Worm (Caenorhabditis elegans) whole organism, midembryonic: ENCODE data around the gene srx-67.

Experiments
- flt-1 ChIP-seq: fragments of 200-800 bp; sonication (Bioruptor generic); IDR thresholded peaks from 2 replicates; pipeline ENCODE4 v1.3.6; 2022; ENCODE audit warnings: missing genetic modification characterization, missing compliant biosample characterization
- ref-1 ChIP-seq: fragments of 200-800 bp; sonication (Bioruptor generic); conservative IDR thresholded peaks from 2 replicates; pipeline ENCODE4 v1.3.6; 2022; ENCODE audit warnings: missing genetic modification reagents, missing genetic modification characterization, missing compliant biosample characterization

DNA sequence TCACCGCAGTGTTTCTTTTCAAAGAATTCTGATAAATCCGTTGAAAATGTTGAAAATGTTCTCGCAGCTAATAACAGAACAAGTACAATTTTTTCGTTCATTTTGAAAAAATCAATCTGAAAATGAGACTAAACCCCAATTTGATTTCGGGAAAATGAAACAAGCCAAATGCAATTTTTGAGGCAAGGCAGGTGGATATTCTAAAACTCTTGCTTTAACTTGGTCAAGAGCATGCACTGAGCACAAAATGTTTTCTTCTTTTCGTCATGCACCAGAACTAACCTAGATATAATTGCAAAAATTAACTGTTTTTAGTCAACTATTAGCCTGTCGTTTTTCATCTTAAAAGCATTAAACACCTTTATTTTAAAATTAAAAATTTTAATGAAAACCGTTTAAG, 16.5 kb upstream of the srx-67 start, which contains the start of gene irld-22:
- TF ChIP-seq flt-1 (no peak), ref-1 (GFP tag; lab: Robert Waterston, UW) (no peak)
